Worm (Caenorhabditis elegans) whole organism, mixed stage, embryonic: Measurements from ENCODE around the gene F45C12.17.

Source experiments
- blmp-1 ChIP-seq: fragments of 150-350 bp; optimal IDR thresholded peaks from 2 replicates; lab custom pipeline; 2014; ENCODE audit warnings: missing biosample characterization, missing genetic modification characterization
- ceh-39 ChIP-seq: fragments of 150-350 bp; optimal IDR thresholded peaks from 2 replicates; lab custom pipeline; 2014; ENCODE audit warnings: missing biosample characterization, missing genetic modification characterization
- ces-1 ChIP-seq: fragments of 150-350 bp; optimal IDR thresholded peaks from 2 replicates; lab custom pipeline; 2014; ENCODE audit warnings: missing biosample characterization, missing genetic modification reagents, missing genetic modification characterization
- elt-3 ChIP-seq: fragments of 150-350 bp; optimal IDR thresholded peaks from 2 replicates; lab custom pipeline; 2014; ENCODE audit warnings: missing biosample characterization, missing genetic modification characterization
- lin-13 ChIP-seq: fragments of 150-350 bp; optimal IDR thresholded peaks from 2 replicates; lab custom pipeline; 2014; ENCODE audit warnings: missing biosample characterization, missing genetic modification characterization
- lsy-2 ChIP-seq: fragments of 150-350 bp; optimal IDR thresholded peaks from 2 replicates; lab custom pipeline; 2014; ENCODE audit warnings: missing biosample characterization, missing genetic modification characterization
- nhr-237 ChIP-seq: fragments of 150-350 bp; optimal IDR thresholded peaks from 2 replicates; lab custom pipeline; 2014; ENCODE audit warnings: missing biosample characterization, missing genetic modification characterization
- sem-2 ChIP-seq: fragments of 200-800 bp; sonication (Bioruptor generic); optimal IDR thresholded peaks from 2 replicates; lab custom pipeline; 2018; ENCODE audit warnings: mild to moderate bottlenecking, missing genetic modification characterization, missing compliant biosample characterization
- snpc-4 ChIP-seq: fragments of 150-350 bp; optimal IDR thresholded peaks from 2 replicates; lab custom pipeline; 2014; ENCODE audit warnings: missing biosample characterization, missing genetic modification characterization
- tbx-8 ChIP-seq: fragments of 200-800 bp; sonication (Bioruptor generic); optimal IDR thresholded peaks from 2 replicates; lab custom pipeline; 2018; ENCODE audit warnings: mild to moderate bottlenecking, missing genetic modification characterization, moderate library complexity, missing compliant biosample characterization
- unc-120 ChIP-seq: sonication (generic microtip); optimal IDR thresholded peaks from 2 replicates; lab custom pipeline; 2017; ENCODE audit warnings: missing genetic modification characterization, missing compliant biosample characterization; ENCODE audit not compliant: poor library complexity, severe bottlenecking
- unc-62 ChIP-seq: fragments of 150-350 bp; optimal IDR thresholded peaks from 2 replicates; lab custom pipeline; 2014; ENCODE audit warnings: missing biosample characterization, missing genetic modification reagents, missing genetic modification characterization
- zip-8 ChIP-seq: fragments of 150-350 bp; optimal IDR thresholded peaks from 2 replicates; lab custom pipeline; 2014; ENCODE audit warnings: missing biosample characterization, missing genetic modification characterization
- ztf-11 ChIP-seq: fragments of 150-350 bp; optimal IDR thresholded peaks from 2 replicates; lab custom pipeline; 2014; ENCODE audit warnings: missing biosample characterization, missing genetic modification characterization

ce11 chrII:1688813-1689212, 37.1 kb upstream of the F45C12.17 start, which contains the start of the genes fbxb-18 and fbxb-19:
- TF ChIP-seq ztf-11 (tag; lab: Kevin White, UChicago): no peak
- no peak for TF ChIP-seq blmp-1 (tag; lab: Kevin White, UChicago)
- no peak for TF ChIP-seq unc-62 (GFP tag; lab: Kevin White, UChicago)
- TF ChIP-seq tbx-8 (GFP tag; lab: Kevin White, UChicago): no peak
- TF ChIP-seq sem-2 (GFP tag; lab: Kevin White, UChicago): no peak
- no peak for TF ChIP-seq elt-3 (tag; lab: Kevin White, UChicago)
- no peak for TF ChIP-seq ces-1
- TF ChIP-seq lin-13 (tag; lab: Kevin White, UChicago): no peak
- no peak for TF ChIP-seq lsy-2 (tag; lab: Kevin White, UChicago)
- TF ChIP-seq snpc-4 (tag; lab: Kevin White, UChicago): no peak
- no peak for TF ChIP-seq nhr-237 (tag; lab: Kevin White, UChicago)
- TF ChIP-seq zip-8: no peak
- TF ChIP-seq ceh-39 (tag; lab: Kevin White, UChicago): no peak
- no peak for TF ChIP-seq unc-120 (tag; lab: Kevin White, UChicago)
